Worm (Caenorhabditis elegans) whole organism, L4/young adult: ENCODE results near the gene irld-3.
"Not testable (repeated sequence)": the region's sequence is repeated elsewhere in the genome, so short reads cannot be mapped to it uniquely, and the experiment has no call there.

ENCODE experiments used
- W03F9.2 ChIP-seq: fragments of 150-350 bp; optimal IDR thresholded peaks from 2 replicates; lab custom pipeline; 2014; ENCODE audit warnings: missing biosample characterization, missing genetic modification characterization
- dao-5 ChIP-seq: sonication (generic microtip); optimal IDR thresholded peaks from 2 replicates; lab custom pipeline; 2016; ENCODE audit warnings: missing genotype, missing genetic modification characterization, moderate library complexity, missing compliant biosample characterization
- him-1 ChIP-seq: sonication (generic microtip); optimal IDR thresholded peaks from 2 replicates; lab custom pipeline; 2016; ENCODE audit warnings: missing genotype, missing genetic modification reagents, missing genetic modification characterization, missing compliant biosample characterization

The irld-3 gene

DNA sequence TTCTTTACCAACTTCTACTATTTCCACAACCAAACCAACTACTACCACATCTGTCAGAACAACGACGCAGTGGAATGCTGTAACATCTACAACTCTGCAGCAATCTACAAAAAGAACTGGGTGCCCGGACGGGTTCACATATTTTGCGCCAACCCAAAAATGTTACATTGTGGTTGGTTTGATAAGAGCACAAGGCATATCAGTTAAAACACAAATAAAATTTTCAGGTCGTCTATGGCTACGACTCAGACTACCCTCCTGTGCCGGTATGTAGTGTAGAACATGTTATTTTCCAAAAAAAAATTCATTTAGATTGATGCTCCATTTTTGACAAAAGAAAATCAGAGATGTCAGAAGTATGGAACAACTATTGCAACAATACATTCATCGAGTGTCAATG, 19.2 kb downstream of the irld-3 start:
- TF ChIP-seq W03F9.2 (tag; lab: Kevin White, UChicago) (no peak), him-1 (tag; lab: Kevin White, UChicago) (no peak), dao-5 (tag; lab: Kevin White, UChicago) (no peak)

DNA sequence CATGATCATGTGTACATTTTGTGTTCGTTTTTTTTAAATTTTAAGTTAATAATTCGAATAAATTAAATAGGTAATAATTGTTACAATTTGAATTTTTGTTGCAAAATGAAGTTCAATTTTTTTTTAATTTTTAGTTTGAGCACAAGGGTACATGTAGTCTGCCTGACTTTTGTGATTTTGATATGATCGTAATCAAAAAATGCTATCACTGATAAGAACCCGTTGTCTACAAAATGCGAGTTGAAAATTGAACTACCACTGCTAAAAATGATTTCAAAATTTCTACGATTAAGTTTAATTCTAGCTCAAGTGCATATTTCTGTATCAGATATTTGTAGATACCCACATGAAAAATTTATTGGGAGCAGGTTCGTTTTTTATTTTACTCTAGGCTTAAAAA, 20.2 kb downstream of the irld-3 start, which contains the start of gene clec-210:
Gene clec-210, plus strand, starts transcription at position 211 of the 400 bp plus-strand sequence.
- no peak for TF ChIP-seq W03F9.2 (tag; lab: Kevin White, UChicago)
- no peak for TF ChIP-seq dao-5 (tag; lab: Kevin White, UChicago)
- TF ChIP-seq him-1 (tag; lab: Kevin White, UChicago) = no peak

DNA sequence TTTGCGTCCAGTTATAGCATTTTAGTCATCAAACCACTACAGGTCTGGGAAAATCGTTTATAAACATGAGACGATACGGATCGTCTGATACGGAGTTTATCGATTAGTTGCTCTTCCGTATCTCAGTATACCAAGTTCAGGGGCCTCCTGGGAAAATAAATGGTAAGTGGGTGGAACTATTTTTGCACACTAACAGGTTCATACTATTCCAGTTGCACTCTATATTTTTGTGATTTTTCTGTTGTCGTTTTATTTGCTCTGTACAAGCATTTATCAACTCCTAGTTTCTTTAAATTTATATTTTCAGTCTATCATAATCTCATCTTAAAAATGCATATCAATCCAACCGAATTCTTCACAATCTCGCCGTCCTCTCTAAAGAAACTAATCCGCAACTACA, 23.4 kb downstream of the irld-3 start, which contains the start of gene Y73C8C.3:
Gene Y73C8C.3, plus strand, starts transcription at position 301 of the 400 bp plus-strand sequence.
- TF ChIP-seq W03F9.2 (tag; lab: Kevin White, UChicago) (no peak), dao-5 (tag; lab: Kevin White, UChicago) (no peak), him-1 (tag; lab: Kevin White, UChicago) (no peak)

DNA sequence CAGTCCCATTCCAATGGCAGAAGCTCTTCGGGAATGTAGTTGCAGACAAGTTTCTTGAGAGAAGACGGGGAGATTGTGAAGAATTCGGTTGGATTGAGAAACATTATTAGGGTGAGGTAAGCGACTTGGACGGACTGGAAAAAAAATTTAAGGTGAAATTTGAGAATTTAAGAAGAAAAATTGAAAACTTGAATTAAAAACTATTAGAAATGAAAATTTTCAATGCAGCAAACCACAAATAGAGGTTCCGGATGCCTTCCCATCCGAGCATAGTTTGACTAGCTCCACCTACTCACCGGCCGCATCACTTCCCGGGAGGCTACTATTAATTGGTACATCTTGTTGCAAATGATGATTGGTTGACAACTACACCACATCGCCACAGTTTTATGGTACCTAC, 24.6 kb downstream of the irld-3 start, which contains the start of gene Y73C8C.8:
Gene Y73C8C.8, minus strand, starts transcription at position 101 of the 400 bp plus-strand sequence.
- TF ChIP-seq W03F9.2 (tag; lab: Kevin White, UChicago) (no peak), him-1 (tag; lab: Kevin White, UChicago) (no peak), dao-5 (tag; lab: Kevin White, UChicago) (no peak)

DNA sequence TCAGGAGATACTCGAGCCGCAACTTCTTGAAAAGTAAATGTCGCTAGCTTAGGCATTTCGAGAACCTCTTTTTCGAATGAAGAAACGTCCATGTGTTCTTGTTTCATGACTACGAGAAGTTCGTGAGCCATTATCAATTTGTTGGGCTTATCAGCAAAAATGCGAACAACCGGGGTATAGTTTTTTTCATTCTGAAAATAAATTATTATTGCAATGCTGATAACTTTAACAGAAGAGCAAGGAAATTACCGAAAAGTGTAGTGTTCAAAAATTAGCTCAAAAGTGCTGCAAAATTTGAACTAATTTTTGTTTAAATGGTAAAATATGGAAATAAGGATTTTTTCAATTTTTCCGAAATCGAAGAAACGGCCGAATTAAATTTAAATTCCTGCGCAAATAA, 26.2 kb downstream of the irld-3 start:
- TF ChIP-seq him-1 (tag; lab: Kevin White, UChicago) = no peak
- no peak for TF ChIP-seq dao-5 (tag; lab: Kevin White, UChicago)
- TF ChIP-seq W03F9.2 (tag; lab: Kevin White, UChicago) = no peak

DNA sequence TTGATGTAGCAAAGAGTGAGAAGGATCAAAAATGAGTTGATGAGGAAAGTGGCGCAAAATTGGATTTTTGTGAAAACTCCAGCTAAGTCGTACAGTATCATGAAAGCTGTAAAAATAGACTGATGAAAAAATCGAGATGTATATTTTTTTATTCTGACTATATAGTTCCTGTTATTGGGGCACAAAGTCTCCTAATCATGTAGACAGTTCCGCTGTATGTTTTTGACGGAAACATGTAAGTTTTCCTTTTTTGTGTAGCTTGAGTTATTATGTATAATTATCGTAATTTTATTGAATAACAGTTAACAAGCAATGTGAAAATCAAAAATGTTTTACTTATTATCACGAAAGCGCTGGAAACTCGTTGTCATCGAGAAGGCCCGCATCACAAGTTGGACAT, 30.9 kb downstream of the irld-3 start, which contains the start of gene str-68:
Gene str-68, minus strand, starts transcription at position 101 of the 400 bp plus-strand sequence.
- no peak for TF ChIP-seq dao-5 (tag; lab: Kevin White, UChicago)
- no peak for TF ChIP-seq W03F9.2 (tag; lab: Kevin White, UChicago)
- TF ChIP-seq him-1 (tag; lab: Kevin White, UChicago) = no peak

DNA sequence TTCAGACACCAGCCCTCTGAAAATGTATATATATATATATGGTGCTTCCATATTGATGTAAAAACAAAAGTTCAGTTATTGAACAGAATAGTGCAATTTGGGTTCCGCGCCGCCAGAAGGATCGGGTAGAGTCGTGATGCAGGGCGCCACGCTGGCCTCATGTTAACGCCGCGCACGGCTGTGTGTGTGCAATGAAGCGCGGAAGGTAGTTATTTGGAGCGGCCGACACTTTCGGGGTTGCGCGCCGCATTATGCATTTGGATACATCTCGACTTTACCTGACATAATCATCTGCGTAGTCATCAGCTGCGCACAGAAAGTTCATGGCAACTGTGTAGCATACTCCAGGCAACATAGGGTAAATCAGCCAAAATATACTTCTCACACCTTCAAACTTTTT, 31.6 kb downstream of the irld-3 start:
- TF ChIP-seq W03F9.2 (tag; lab: Kevin White, UChicago) = no peak
- no peak for TF ChIP-seq dao-5 (tag; lab: Kevin White, UChicago)
- no peak for TF ChIP-seq him-1 (tag; lab: Kevin White, UChicago)

DNA sequence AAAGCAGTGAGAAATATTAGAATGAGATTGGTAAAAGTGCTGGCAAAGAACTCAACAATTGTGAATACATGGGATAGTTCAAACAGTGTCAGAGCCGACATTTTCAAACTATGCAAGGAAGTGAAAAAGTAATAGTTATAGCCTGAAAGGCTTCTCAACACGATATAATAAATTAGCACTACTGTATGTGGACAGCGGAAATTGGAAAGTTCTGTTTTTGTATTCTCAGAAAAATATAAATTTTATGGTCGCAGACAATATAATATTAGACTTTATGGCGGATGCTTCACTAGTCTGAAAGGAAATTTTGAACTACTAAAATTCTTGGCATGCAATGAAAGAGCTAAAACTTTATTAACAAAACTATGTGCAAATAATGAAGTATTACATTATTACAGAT, 32.6 kb downstream of the irld-3 start, which contains the start of gene str-69:
Gene str-69, minus strand, starts transcription at position 101 of the 400 bp plus-strand sequence.
- TF ChIP-seq W03F9.2 (tag; lab: Kevin White, UChicago) = no peak
- TF ChIP-seq him-1 (tag; lab: Kevin White, UChicago) = no peak
- TF ChIP-seq dao-5 (tag; lab: Kevin White, UChicago) = no peak

DNA sequence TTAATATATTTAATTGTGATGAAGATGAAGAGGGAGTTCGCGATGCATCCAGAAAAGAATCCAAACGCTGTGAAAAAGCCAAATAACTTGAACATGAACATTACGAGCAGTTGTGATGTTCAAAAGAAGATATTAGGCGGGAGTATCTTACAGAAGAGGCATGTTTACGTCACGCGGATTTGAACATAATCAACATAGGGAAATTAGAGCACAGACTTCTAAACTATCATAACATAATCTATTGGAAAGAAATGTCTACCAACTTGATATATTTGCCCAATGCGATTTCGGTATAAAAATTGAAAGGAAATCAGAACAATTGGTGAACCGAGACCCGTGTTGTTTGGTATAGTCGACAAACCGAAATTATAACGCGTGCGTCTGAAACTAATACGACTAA, 34.3 kb downstream of the irld-3 start, which contains the start of gene str-66:
Gene str-66, minus strand, starts transcription at position 101 of the 400 bp plus-strand sequence.
- TF ChIP-seq dao-5 (tag; lab: Kevin White, UChicago) (no peak), W03F9.2 (tag; lab: Kevin White, UChicago) (no peak), him-1 (tag; lab: Kevin White, UChicago) (no peak)

DNA sequence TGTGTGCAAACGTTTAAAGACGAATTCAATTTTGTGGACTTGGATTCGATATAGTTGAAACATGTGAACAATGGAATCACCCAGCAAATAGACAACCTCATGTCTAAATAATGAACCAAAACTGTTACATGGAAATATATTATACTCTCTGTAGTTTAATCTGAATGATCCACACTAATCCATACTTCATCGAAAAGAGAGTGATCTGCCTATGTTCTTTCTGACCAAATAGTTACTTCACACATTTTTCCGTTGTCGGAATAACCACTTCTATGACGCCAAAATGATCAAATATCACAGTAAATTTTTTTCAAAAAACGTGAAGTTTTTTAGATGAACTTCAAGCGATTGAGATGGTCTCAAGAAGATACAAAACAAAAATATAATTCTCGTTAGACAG, 36.3 kb downstream of the irld-3 start, which contains the start of gene Y73C8C.4:
Gene Y73C8C.4, minus strand, starts transcription at position 101 of the 400 bp plus-strand sequence.
- TF ChIP-seq W03F9.2, him-1, dao-5 (tag; lab: Kevin White, UChicago): not testable (repeated sequence)

DNA sequence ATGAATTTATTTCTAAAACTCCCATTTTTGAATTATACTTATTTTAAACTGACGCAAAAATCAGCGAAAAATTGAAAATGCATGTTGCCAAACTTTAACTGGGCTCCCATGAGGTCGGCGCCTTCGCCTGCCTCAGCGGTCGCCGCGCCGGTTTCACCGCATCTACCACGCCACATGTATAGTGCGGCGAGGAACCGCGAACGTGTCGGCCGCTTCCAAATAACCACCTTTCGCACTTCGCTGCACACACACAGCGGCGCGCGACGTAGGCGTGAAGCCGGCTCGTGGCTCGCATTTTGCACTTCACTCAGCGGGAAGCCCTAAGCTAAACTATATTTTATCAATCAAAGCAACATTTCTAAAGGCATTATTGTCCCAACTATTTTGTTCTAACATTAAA, 37.9 kb downstream of the irld-3 start:
- TF ChIP-seq dao-5 (tag; lab: Kevin White, UChicago) = no peak
- TF ChIP-seq W03F9.2 (tag; lab: Kevin White, UChicago) = no peak

DNA sequence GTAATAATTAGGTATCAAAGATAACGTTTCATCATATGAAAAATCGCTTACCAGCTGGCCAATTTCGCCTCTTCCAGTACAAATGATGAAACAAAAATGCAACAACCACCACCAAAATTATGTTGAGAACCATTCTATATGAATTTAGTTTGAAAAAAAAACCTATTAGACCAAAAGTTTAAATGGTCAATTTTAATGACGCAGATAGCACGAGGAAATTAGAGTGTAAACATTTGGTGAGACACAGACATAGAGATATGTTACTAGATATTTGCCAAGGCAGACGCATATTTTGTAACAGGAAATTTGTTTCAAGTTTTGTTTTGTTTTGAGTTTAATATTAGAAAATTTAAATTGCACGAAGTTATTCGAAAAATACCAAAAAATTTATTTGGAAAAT, 44.0 kb downstream of the irld-3 start, which contains the start of gene cyp-33C9:
Gene cyp-33C9, minus strand, starts transcription at position 211 of the 400 bp plus-strand sequence.
- no peak for TF ChIP-seq him-1 (tag; lab: Kevin White, UChicago)
- no peak for TF ChIP-seq W03F9.2 (tag; lab: Kevin White, UChicago)
- no peak for TF ChIP-seq dao-5 (tag; lab: Kevin White, UChicago)

DNA sequence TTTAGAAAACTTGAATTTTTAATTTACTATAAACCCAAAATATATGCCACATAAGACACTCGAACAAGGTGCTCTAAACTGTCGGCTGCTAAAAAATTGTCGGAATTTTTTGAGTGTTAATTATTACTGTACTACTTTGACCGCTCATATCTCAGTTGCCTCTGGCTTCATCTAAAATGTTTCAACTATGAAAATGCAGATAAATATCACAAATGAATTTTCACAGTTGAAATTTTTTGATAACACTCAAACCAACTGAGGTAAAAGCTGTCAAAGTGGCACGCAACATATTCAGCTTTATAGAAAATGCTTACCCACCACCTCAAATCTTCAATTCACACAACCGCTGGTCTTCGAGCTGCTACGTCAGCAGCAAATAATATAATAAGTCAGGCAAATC, 49.6 kb downstream of the irld-3 start, which contains the start of gene acs-21:
Gene acs-21, plus strand, starts transcription at position 301 of the 400 bp plus-strand sequence.
- TF ChIP-seq dao-5 (tag; lab: Kevin White, UChicago) = no peak
- TF ChIP-seq W03F9.2 (tag; lab: Kevin White, UChicago) = no peak
- TF ChIP-seq him-1 (tag; lab: Kevin White, UChicago) = no peak
